Fruit fly (Drosophila melanogaster) Kc167 (cell line): ENCODE measurements around the gene CG14356.

Experiments used
- Sin3A ChIP-seq: fragments of >200 bp; optimal IDR thresholded peaks from 2 replicates; lab custom pipeline; 2018; ENCODE audit warnings: missing external identifiers
- insv ChIP-seq: fragments of >200 bp; optimal IDR thresholded peaks from 3 replicates; lab custom pipeline; 2018; ENCODE audit warnings: missing external identifiers
- psq ChIP-seq: fragments of >200 bp; optimal IDR thresholded peaks from 2 replicates; lab custom pipeline; 2017; ENCODE audit warnings: missing external identifiers

dm6 chr3R:14162176-14162759, 30.4 kb upstream of the CG14356 start, which contains the start of gene CG3199:
- no peak for TF ChIP-seq Sin3A (lab: Kevin White, UChicago)
- TF ChIP-seq psq: no peak
- TF ChIP-seq insv (lab: Kevin White, UChicago): no peak
